Worm (Caenorhabditis elegans): ENCODE measurements around the gene gpa-8.
A peak's percentile ranks its signal among the peaks of the same experiment; 100 is the strongest.

gpa-8 gene

DNA sequence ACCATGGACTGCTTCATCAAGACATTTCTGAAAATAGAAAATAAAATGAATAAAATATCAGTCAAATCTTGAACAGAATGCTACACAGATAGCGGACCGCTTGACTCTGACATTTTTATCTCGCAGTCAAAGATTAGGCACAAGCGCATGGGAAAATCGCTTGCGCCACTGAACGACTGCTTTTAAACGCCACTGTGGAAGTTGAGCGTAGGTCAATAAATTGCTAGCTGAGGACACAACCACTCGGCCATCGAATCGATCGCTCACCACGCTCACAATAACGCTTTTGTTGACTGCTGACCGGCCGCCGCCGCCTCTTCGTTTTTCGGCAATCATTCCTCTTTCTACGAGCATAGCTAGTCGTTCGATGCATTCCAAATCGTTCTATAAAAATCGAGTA is 43.5 kb downstream of the gpa-8 start (continued):
- TF ChIP-seq lim-7 (GFP tag; IDR thresholded peaks at IDR 0.05) (peak; percentile 84), skn-1 (tag; optimal IDR thresholded peaks at IDR 0.05) (no peak), egl-27 (tag; optimal IDR thresholded peaks at IDR 0.05) (no peak), daf-8 (GFP tag; IDR thresholded peaks at IDR 0.05) (no peak), dpl-1 (GFP tag; optimal IDR thresholded peaks at IDR 0.05) (no peak), pqm-1 (tag; optimal IDR thresholded peaks at IDR 0.05) (no peak), dmd-8 (GFP tag; IDR thresholded peaks at IDR 0.05) (peak; percentile 60; the same call in 1 of the 2 replicates), nhr-237 (tag; optimal IDR thresholded peaks at IDR 0.05) (no peak), F44E2.7 (GFP tag; IDR thresholded peaks at IDR 0.05) (no peak), egl-43 (GFP tag; IDR thresholded peaks at IDR 0.05) (peak; percentile 86), ZK337.2 (GFP tag; IDR thresholded peaks at IDR 0.05) (no peak), ceh-28 (tag; optimal IDR thresholded peaks at IDR 0.05) (no peak)

DNA sequence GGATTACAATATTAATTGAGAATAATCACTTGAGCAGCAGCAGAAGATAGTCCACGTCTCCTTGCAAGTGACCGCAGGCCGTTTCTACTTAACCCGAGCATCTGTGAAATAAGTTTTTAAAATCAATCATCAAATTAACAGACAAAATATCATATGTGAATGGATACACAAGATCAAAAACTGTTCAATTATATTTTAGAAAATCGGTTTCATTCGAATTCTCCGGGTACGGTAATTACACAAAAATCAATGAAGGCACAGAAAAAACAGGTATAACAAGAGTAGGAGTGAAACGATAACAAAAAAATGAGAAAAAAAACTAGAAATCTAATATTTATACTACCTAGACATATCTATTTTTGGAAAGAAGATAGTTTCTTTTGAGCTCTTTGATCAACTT is 44.1 kb downstream of the gpa-8 start, which contains the start of gene mma-1:
TSS of gene mma-1 (minus strand) at position 101 of the 400 bp plus-strand sequence.
- no peak for TF ChIP-seq pha-4 (GFP tag; IDR thresholded peaks at IDR 0.05)
- no peak for TF ChIP-seq pha-4 (tag; optimal IDR thresholded peaks at IDR 0.05)
- no peak for TF ChIP-seq aly-2 (tag; optimal IDR thresholded peaks at IDR 0.05)
- no peak for TF ChIP-seq hmg-1.1 (GFP tag; IDR thresholded peaks at IDR 0.05)
- TF ChIP-seq ZK546.5 (tag; optimal IDR thresholded peaks at IDR 0.05), result no peak
- TF ChIP-seq mdl-1 (tag; optimal IDR thresholded peaks at IDR 0.05), result no peak
- TF ChIP-seq lin-39 (tag; optimal IDR thresholded peaks at IDR 0.05), result no peak
- no peak for TF ChIP-seq zag-1 (tag; optimal IDR thresholded peaks at IDR 0.05)
- no peak for TF ChIP-seq egl-27 (tag; optimal IDR thresholded peaks at IDR 0.05)
- no peak for TF ChIP-seq Y105C5A.15 (GFP tag; IDR thresholded peaks at IDR 0.05)

DNA sequence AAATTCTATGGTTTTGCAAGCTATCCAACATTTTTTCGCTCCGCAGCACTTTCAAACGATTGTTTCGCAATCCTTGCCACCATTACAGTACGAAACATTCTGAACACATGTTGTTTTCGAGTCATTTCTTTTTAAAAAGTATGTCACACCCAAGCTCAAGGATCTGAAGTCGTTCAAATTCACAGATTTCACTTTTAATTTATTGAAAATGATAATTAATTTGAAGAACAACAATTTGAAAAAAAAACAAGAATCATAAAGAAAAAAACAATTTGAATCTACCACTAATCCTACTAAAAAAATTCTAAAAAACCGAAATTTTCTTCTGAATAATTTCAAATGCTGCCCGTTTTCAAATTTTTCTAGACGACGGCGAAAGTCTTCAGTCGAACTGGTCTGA is 47.9 kb downstream of the gpa-8 start, which contains the start of gene C14C10.2:
TSS of gene C14C10.2 (minus strand) at position 101 of the 400 bp plus-strand sequence.
- TF ChIP-seq cey-2 (tag; optimal IDR thresholded peaks at IDR 0.05; ENCODE audit: borderline replicate concordance, insufficient read depth) (no peak), mdt-29 (GFP tag; IDR thresholded peaks at IDR 0.05) (no peak), vab-7 (GFP tag; IDR thresholded peaks at IDR 0.05) (no peak)

DNA sequence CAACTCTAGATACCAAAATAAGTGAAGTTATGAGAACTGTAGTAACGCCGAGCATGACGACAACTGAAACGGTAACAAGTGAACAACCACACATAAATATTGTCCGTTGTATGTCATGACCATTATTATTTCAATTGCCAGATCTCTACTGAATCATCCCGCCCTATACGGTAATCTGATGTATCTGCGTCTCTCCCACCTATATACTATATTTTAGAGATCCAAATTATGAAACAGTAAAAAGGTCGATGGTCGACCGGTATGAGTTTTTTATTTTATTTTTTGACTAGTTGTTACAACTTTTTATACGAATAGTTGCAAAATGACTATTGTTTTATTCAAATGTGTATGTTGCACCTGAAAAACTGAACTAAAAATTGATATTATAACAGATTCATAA is 49.7 kb downstream of the gpa-8 start, which contains the start of gene ttr-43:
TSS of gene ttr-43 (minus strand) at position 101 of the 400 bp plus-strand sequence.
- TF ChIP-seq spr-1 (tag; optimal IDR thresholded peaks at IDR 0.05), result no peak
- TF ChIP-seq lin-29 (GFP tag; IDR thresholded peaks at IDR 0.05), result no peak
- no peak for TF ChIP-seq skn-1 (tag; optimal IDR thresholded peaks at IDR 0.05)
- no peak for TF ChIP-seq ama-1 (optimal IDR thresholded peaks at IDR 0.05)
- TF ChIP-seq unc-62 (GFP tag; optimal IDR thresholded peaks at IDR 0.05 in 1 of 2), result no peak
- TF ChIP-seq unc-62 (tag; optimal IDR thresholded peaks at IDR 0.05), result no peak
- TF ChIP-seq hmg-1.1 (GFP tag; IDR thresholded peaks at IDR 0.05), result no peak
- TF ChIP-seq hlh-11 (tag; optimal IDR thresholded peaks at IDR 0.05), result no peak
